Fruit fly (Drosophila melanogaster) whole organism, pupa: ENCODE measurements around the gene Rack1.

Experiments used
- CG10348 ChIP-seq: fragments of 200-800 bp; sonication (Bioruptor generic); IDR thresholded peaks from 2 replicates; pipeline ENCODE4 v1.3.6; 2022; ENCODE audit warnings: missing biosample characterization, missing genetic modification characterization
- Pif1B ChIP-seq: fragments of 200-800 bp; sonication (Bioruptor generic); optimal IDR thresholded peaks from 3 replicates; lab custom pipeline; 2016; ENCODE audit warnings: missing biosample characterization, missing genetic modification characterization

DNA sequence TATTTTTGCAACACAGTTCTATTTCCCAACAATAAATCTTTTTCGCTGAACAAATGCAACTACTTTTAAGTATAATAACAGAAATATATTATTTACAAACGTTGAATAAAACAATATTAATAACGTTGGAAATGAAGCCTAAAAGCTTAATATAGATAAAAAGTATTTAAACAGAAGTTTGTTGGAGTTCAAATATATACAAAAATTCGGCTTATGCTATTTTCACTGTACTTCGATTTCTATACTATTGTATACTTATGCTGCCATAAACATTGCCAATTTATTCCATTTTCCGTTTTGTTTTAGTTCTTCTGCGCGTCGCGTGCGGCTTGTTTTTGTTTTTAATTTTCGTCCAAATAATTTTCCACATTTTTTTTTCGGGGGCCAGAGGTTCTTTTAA lies 6.3 kb downstream of the Rack1 start, which contains the start of gene CG7115:
- TF ChIP-seq CG10348 (GFP tag; lab: Robert Waterston, UW) (no peak), Pif1B (GFP tag; lab: Kevin White, UChicago) (no peak)
